Comparison of ENCODE assay signal across 1 worm cellular context in the genomic region with DNA sequence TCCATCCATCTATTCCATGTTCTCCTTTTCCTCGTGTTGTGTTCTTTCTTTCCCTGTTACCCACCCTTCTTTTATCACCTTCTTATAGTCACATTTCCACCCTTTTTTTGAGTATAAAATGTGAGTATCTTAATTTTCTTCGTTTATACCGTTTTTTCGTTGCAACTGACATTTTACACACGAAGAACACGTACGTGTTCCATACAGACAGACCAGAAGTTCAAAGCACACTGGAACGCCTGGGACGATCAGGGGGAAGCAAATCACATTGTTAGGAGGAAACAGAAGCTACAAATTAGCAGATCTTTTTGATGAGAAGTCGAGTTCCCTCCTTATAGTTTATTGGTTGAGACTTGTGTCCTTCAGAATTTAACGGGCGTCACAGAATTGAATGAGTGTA.
TF ChIP-seq lines count a peak whose summit lies in the region.

No protein-coding gene starts in this region.

TF ChIP-seq in whole organism, L4 larva, 104 proteins besides CTCF, POLR2A, EP300 and RAD21 (continued from another document):
- TF ChIP-seq mep-1 (tag; optimal IDR thresholded peaks at IDR 0.05; lab: Kevin White, UChicago) (peak; percentile 15), spr-1 (tag; optimal IDR thresholded peaks at IDR 0.05; lab: Kevin White, UChicago) (no peak), lin-15B (tag; optimal IDR thresholded peaks at IDR 0.05; lab: Kevin White, UChicago) (no peak), ama-1 (optimal IDR thresholded peaks at IDR 0.05; lab: Kevin White, UChicago) (peak; percentile 68), pqm-1 (tag; optimal IDR thresholded peaks at IDR 0.05; lab: Kevin White, UChicago) (no peak), F44E2.7 (GFP tag; IDR thresholded peaks at IDR 0.05; lab: Robert Waterston, UW) (no peak), Y48G9A.11 (GFP tag; IDR thresholded peaks at IDR 0.05; lab: Robert Waterston, UW) (no peak), F37D6.2 (tag; optimal IDR thresholded peaks at IDR 0.05; lab: Kevin White, UChicago) (no peak), vab-7 (GFP tag; IDR thresholded peaks at IDR 0.05; lab: Robert Waterston, UW) (no peak), aha-1 (tag; lab: Kevin White, UChicago) (peak; percentile 77), ctbp-1 (GFP tag; IDR thresholded peaks at IDR 0.05; lab: Robert Waterston, UW) (0 out of 2 replicates have a peak, but pooled peaks have one; percentile 7), zip-2 (tag; optimal IDR thresholded peaks at IDR 0.05; lab: Kevin White, UChicago) (no peak), tra-1 (GFP tag; IDR thresholded peaks at IDR 0.05; lab: Robert Waterston, UW) (no peak), Y75B8A.6 (GFP tag; IDR thresholded peaks at IDR 0.05; lab: Robert Waterston, UW) (no peak), daf-19 (GFP tag; conservative IDR thresholded peaks at IDR 0.05; lab: Robert Waterston, UW) (no peak), nhr-10 (tag; optimal IDR thresholded peaks at IDR 0.05; lab: Kevin White, UChicago) (no peak), nhr-237 (tag; optimal IDR thresholded peaks at IDR 0.05; lab: Kevin White, UChicago) (no peak), nhr-48 (tag; optimal IDR thresholded peaks at IDR 0.05; lab: Kevin White, UChicago) (peak; percentile 19), T20F7.1 (GFP tag; optimal IDR thresholded peaks at IDR 0.05; lab: Kevin White, UChicago) (no peak), zip-11 (GFP tag; IDR thresholded peaks at IDR 0.05; lab: Robert Waterston, UW) (no peak)
